Fruit fly (Drosophila melanogaster): ENCODE measurements around the gene CG16974.
A peak's percentile ranks its signal among the peaks of the same experiment; 100 is the strongest.

dm6 chr2L:13205256-13205655 lies 13.5 kb upstream of the CG16974 start:
- no peak for TF ChIP-seq CG11504 (tag; optimal IDR thresholded peaks at IDR 0.05)
- TF ChIP-seq nom (GFP tag; optimal IDR thresholded peaks at IDR 0.05) = peak; percentile 53
- no peak for TF ChIP-seq CG3995 (GFP tag; optimal IDR thresholded peaks at IDR 0.05)
- TF ChIP-seq CG12942 (GFP tag; optimal IDR thresholded peaks at IDR 0.05) = no peak
- TF ChIP-seq CG10321 (GFP tag; IDR thresholded peaks at IDR 0.05) = no peak
- TF ChIP-seq Gug (GFP tag; IDR thresholded peaks at IDR 0.05) = no peak
- TF ChIP-seq CG13775 (GFP tag; optimal IDR thresholded peaks at IDR 0.05) = peak; percentile 31
- TF ChIP-seq Ravus (GFP tag; IDR thresholded peaks at IDR 0.05) = no peak
- TF ChIP-seq slp2 (GFP tag; optimal IDR thresholded peaks at IDR 0.05) = no peak
- peak in 1 of 2 experiments; percentile 64 for TF ChIP-seq tll (GFP tag; optimal IDR thresholded peaks at IDR 0.05)
- TF ChIP-seq HHEX (GFP tag; optimal IDR thresholded peaks at IDR 0.05) = no peak
- peak; percentile 71 for TF ChIP-seq Hand (GFP tag; optimal IDR thresholded peaks at IDR 0.05)
- peak; percentile 14 for TF ChIP-seq Sox102F (GFP tag; optimal IDR thresholded peaks at IDR 0.05)
- TF ChIP-seq run (tag; optimal IDR thresholded peaks at IDR 0.05) = peak; percentile 21
